Fruit fly (Drosophila melanogaster) whole organism, embryonic: ENCODE results near the gene alpha-Est7.

Experiments
- Atf-2 ChIP-seq: fragments of 200-800 bp; sonication (Bioruptor generic); optimal IDR thresholded peaks from 2 replicates; lab custom pipeline; 2016; ENCODE audit warnings: missing biosample characterization, missing genetic modification characterization
- CG10366 ChIP-seq: fragments of 200-800 bp; sonication (Bioruptor generic); IDR thresholded peaks from 2 replicates; pipeline ENCODE4 v1.3.6; 2022; ENCODE audit warnings: missing biosample characterization, missing genetic modification characterization
- CG11085 ChIP-seq: fragments of 200-800 bp; sonication (Bioruptor generic); IDR thresholded peaks from 2 replicates; pipeline ENCODE4 v1.3.6; 2022; ENCODE audit warnings: missing biosample characterization, missing genetic modification characterization
- CG12391 ChIP-seq: fragments of 200-800 bp; sonication (Bioruptor generic); optimal IDR thresholded peaks from 3 replicates; lab custom pipeline; 2018; ENCODE audit warnings: missing biosample characterization, mild to moderate bottlenecking, missing genetic modification characterization, moderate library complexity
- CG12659 ChIP-seq: fragments of 200-800 bp; sonication (Bioruptor generic); optimal IDR thresholded peaks from 3 replicates; lab custom pipeline; 2017; ENCODE audit warnings: mild to moderate bottlenecking, missing biosample characterization, missing genetic modification reagents, missing genetic modification characterization
- CG13624 ChIP-seq: fragments of 200-800 bp; sonication (Bioruptor generic); optimal IDR thresholded peaks from 2 replicates; lab custom pipeline; 2016; ENCODE audit warnings: missing biosample characterization, missing genetic modification characterization
- CG14667 ChIP-seq: fragments of 200-800 bp; sonication (Bioruptor generic); IDR thresholded peaks from 2 replicates; pipeline ENCODE4 v1.3.6; 2022; ENCODE audit warnings: missing biosample characterization, missing genetic modification characterization
- CG15696 ChIP-seq: fragments of 200-800 bp; sonication (Bioruptor generic); optimal IDR thresholded peaks from 2 replicates; lab custom pipeline; 2019; ENCODE audit warnings: missing biosample characterization, mild to moderate bottlenecking, missing genetic modification characterization, moderate library complexity
- CG16779 ChIP-seq: fragments of 200-800 bp; sonication (Bioruptor generic); IDR thresholded peaks from 2 replicates; pipeline ENCODE4 v1.3.6; 2022; ENCODE audit warnings: missing biosample characterization, missing genetic modification characterization
- CG18764 ChIP-seq: fragments of 200-800 bp; sonication (Bioruptor generic); optimal IDR thresholded peaks from 3 replicates; lab custom pipeline; 2016; ENCODE audit warnings: missing biosample characterization, missing genetic modification characterization
- CG2712 ChIP-seq: fragments of 200-800 bp; optimal IDR thresholded peaks from 3 replicates; lab custom pipeline; 2019; ENCODE audit warnings: missing biosample characterization, mild to moderate bottlenecking, missing genetic modification characterization, moderate library complexity
- CG4282 ChIP-seq: fragments of 200-800 bp; sonication (Bioruptor generic); optimal IDR thresholded peaks from 2 replicates; lab custom pipeline; 2016; ENCODE audit warnings: missing biosample characterization, missing genetic modification characterization
- CG6272 ChIP-seq: fragments of 200-800 bp; sonication (Bioruptor generic); IDR thresholded peaks from 2 replicates; pipeline ENCODE4 v1.3.6; 2022; ENCODE audit warnings: missing biosample characterization, missing genetic modification characterization
- CG6791 ChIP-seq: fragments of 200-800 bp; sonication (Bioruptor generic); IDR thresholded peaks from 3 replicates; pipeline ENCODE4 v1.3.6; 2022; ENCODE audit warnings: missing biosample characterization, missing genetic modification characterization; ENCODE audit not compliant: partially characterized antibody
- CG6854 ChIP-seq: fragments of 200-800 bp; sonication (Bioruptor generic); optimal IDR thresholded peaks from 3 replicates; lab custom pipeline; 2017; ENCODE audit warnings: missing biosample characterization, mild to moderate bottlenecking, missing genetic modification characterization
- CG7963 ChIP-seq: fragments of 200-800 bp; sonication (Bioruptor generic); IDR thresholded peaks from 3 replicates; pipeline ENCODE4 v1.3.6; 2022; ENCODE audit warnings: missing biosample characterization, missing genetic modification characterization; ENCODE audit not compliant: partially characterized antibody
- CG8359 ChIP-seq: fragments of 200-800 bp; sonication (Bioruptor generic); optimal IDR thresholded peaks from 2 replicates; lab custom pipeline; 2017; ENCODE audit warnings: missing biosample characterization, mild to moderate bottlenecking, missing genetic modification characterization, borderline replicate concordance
- CG9817 ChIP-seq: fragments of 200-800 bp; sonication (Bioruptor generic); optimal IDR thresholded peaks from 2 replicates; lab custom pipeline; 2018; ENCODE audit warnings: missing biosample characterization, mild to moderate bottlenecking, missing genetic modification characterization, moderate library complexity
- CrebB ChIP-seq: fragments of 200-800 bp; sonication (Bioruptor generic); optimal IDR thresholded peaks from 3 replicates; lab custom pipeline; 2018; ENCODE audit warnings: missing biosample characterization, mild to moderate bottlenecking, missing genetic modification characterization
- Dip2 ChIP-seq: fragments of 200-800 bp; sonication (Bioruptor generic); IDR thresholded peaks from 2 replicates; pipeline ENCODE4 v1.3.6; 2022; ENCODE audit warnings: missing biosample characterization, missing genetic modification characterization
- Elba2 ChIP-seq: fragments of 200-800 bp; sonication (Bioruptor generic); optimal IDR thresholded peaks from 3 replicates; lab custom pipeline; 2016; ENCODE audit warnings: missing biosample characterization, missing genetic modification characterization
- Hr3 ChIP-seq: fragments of 200-800 bp; sonication (Bioruptor generic); optimal IDR thresholded peaks from 3 replicates; lab custom pipeline; 2016; ENCODE audit warnings: missing biosample characterization, missing genetic modification characterization
- Jarid2 ChIP-seq: fragments of 200-800 bp; sonication (Bioruptor generic); optimal IDR thresholded peaks from 3 replicates; lab custom pipeline; 2017; ENCODE audit warnings: mild to moderate bottlenecking, missing biosample characterization, missing genetic modification reagents, missing genetic modification characterization
- MBD-R2 ChIP-seq: fragments of 200-800 bp; sonication (Bioruptor generic); IDR thresholded peaks from 2 replicates; pipeline ENCODE4 v1.3.6; 2022; ENCODE audit warnings: missing biosample characterization, missing genetic modification characterization
- Mad ChIP-seq: fragments of 200-800 bp; sonication (Bioruptor generic); optimal IDR thresholded peaks from 2 replicates; lab custom pipeline; 2016; ENCODE audit warnings: missing biosample characterization, missing genetic modification characterization
- NC2α ChIP-seq: fragments of 200-800 bp; sonication (Bioruptor generic); optimal IDR thresholded peaks from 2 replicates; lab custom pipeline; 2016; ENCODE audit warnings: missing biosample characterization, missing genetic modification characterization
- Ravus ChIP-seq: fragments of 200-800 bp; sonication (Bioruptor generic); IDR thresholded peaks from 2 replicates; pipeline ENCODE4 v1.3.6; 2022; ENCODE audit warnings: missing biosample characterization, missing genetic modification characterization
- Rx ChIP-seq: fragments of 200-800 bp; sonication (Bioruptor generic); IDR thresholded peaks from 2 replicates; pipeline ENCODE4 v1.3.6; 2022; ENCODE audit warnings: missing biosample characterization, missing genetic modification characterization
- YL-1 ChIP-seq: fragments of 200-800 bp; sonication (Bioruptor generic); optimal IDR thresholded peaks from 3 replicates; lab custom pipeline; 2017; ENCODE audit warnings: missing biosample characterization, mild to moderate bottlenecking, missing genetic modification characterization
- ase ChIP-seq: fragments of 200-800 bp; sonication (Bioruptor generic); IDR thresholded peaks from 3 replicates; pipeline ENCODE4 v1.3.6; 2022; ENCODE audit warnings: missing biosample characterization, missing genetic modification characterization
- az2 ChIP-seq: fragments of 200-800 bp; sonication (Bioruptor generic); optimal IDR thresholded peaks from 3 replicates; lab custom pipeline; 2016; ENCODE audit warnings: missing biosample characterization, missing genetic modification characterization
- btn ChIP-seq: fragments of 200-800 bp; sonication (Bioruptor generic); optimal IDR thresholded peaks from 2 replicates; lab custom pipeline; 2016; ENCODE audit warnings: missing biosample characterization, missing genetic modification characterization
- chn ChIP-seq: fragments of 200-800 bp; sonication (Bioruptor generic); optimal IDR thresholded peaks from 2 replicates; lab custom pipeline; 2016; ENCODE audit warnings: missing biosample characterization, missing genetic modification characterization
- disco-r ChIP-seq: fragments of 200-800 bp; sonication (Bioruptor generic); optimal IDR thresholded peaks from 2 replicates; lab custom pipeline; 2016; ENCODE audit warnings: missing biosample characterization, missing genetic modification characterization
- dm ChIP-seq: fragments of 200-800 bp; sonication (Bioruptor generic); optimal IDR thresholded peaks from 3 replicates; lab custom pipeline; 2016; ENCODE audit warnings: missing biosample characterization, missing genetic modification characterization
- dpn ChIP-seq, 2 experiments: fragments of 200-800 bp; sonication (Bioruptor generic); optimal IDR thresholded peaks; 3 replicates each; lab custom pipeline; 2016; ENCODE audit warnings: missing biosample characterization in 2 of 2, missing genetic modification characterization in 2 of 2
- eve ChIP-seq, 2 experiments: fragments of >200 bp; optimal IDR thresholded peaks; 2 replicates each; lab custom pipeline; 2017; ENCODE audit warnings: missing biosample characterization in 2 of 2, missing genetic modification characterization in 2 of 2
- fd102C ChIP-seq: fragments of 200-800 bp; sonication (Bioruptor generic); optimal IDR thresholded peaks from 2 replicates; lab custom pipeline; 2018; ENCODE audit warnings: missing biosample characterization, mild to moderate bottlenecking, missing genetic modification characterization, moderate library complexity
- gce ChIP-seq: fragments of 200-800 bp; sonication (Bioruptor generic); IDR thresholded peaks from 3 replicates; pipeline ENCODE4 v1.3.6; 2022; ENCODE audit warnings: missing biosample characterization, missing genetic modification characterization
- gem ChIP-seq: fragments of 200-800 bp; sonication (Bioruptor generic); optimal IDR thresholded peaks from 2 replicates; lab custom pipeline; 2019; ENCODE audit warnings: missing biosample characterization, mild to moderate bottlenecking, missing genetic modification characterization, moderate library complexity
- kay ChIP-seq: fragments of 200-800 bp; sonication (Bioruptor generic); optimal IDR thresholded peaks from 2 replicates; lab custom pipeline; 2016; ENCODE audit warnings: missing biosample characterization, missing genetic modification characterization
- lab ChIP-seq: fragments of 200-800 bp; sonication (Bioruptor generic); optimal IDR thresholded peaks from 3 replicates; lab custom pipeline; 2017; ENCODE audit warnings: missing biosample characterization, missing genetic modification characterization, mild to moderate bottlenecking, moderate library complexity, missing genetic modification reagents
- luna ChIP-seq: fragments of 200-800 bp; sonication (Bioruptor generic); optimal IDR thresholded peaks from 2 replicates; lab custom pipeline; 2016; ENCODE audit warnings: missing biosample characterization, missing genetic modification characterization
- ro ChIP-seq: fragments of 200-800 bp; sonication (Bioruptor generic); IDR thresholded peaks from 2 replicates; pipeline ENCODE4 v1.3.6; 2022; ENCODE audit warnings: missing biosample characterization, missing genetic modification characterization
- sens ChIP-seq: fragments of 200-800 bp; sonication (Bioruptor generic); peaks from one replicate; lab custom pipeline; 2016; ENCODE audit warnings: missing biosample characterization, missing genetic modification characterization
- shn ChIP-seq: fragments of 200-800 bp; sonication (Bioruptor generic); optimal IDR thresholded peaks from 3 replicates; lab custom pipeline; 2016; ENCODE audit warnings: missing biosample characterization, missing genetic modification characterization
- sna ChIP-seq: fragments of 200-800 bp; sonication (Bioruptor generic); IDR thresholded peaks from 2 replicates; pipeline ENCODE4 v1.3.6; 2022; ENCODE audit warnings: missing biosample characterization, missing genetic modification characterization; ENCODE audit not compliant: partially characterized antibody
- trem ChIP-seq: fragments of 200-800 bp; optimal IDR thresholded peaks from 3 replicates; lab custom pipeline; 2019; ENCODE audit warnings: missing biosample characterization, mild to moderate bottlenecking, missing genetic modification characterization, moderate library complexity
- ttk ChIP-seq: fragments of 200-800 bp; sonication (Bioruptor generic); IDR thresholded peaks from 2 replicates; pipeline ENCODE4 v2.1.2; 2022; ENCODE audit warnings: missing biosample characterization, missing genetic modification characterization
- tx ChIP-seq: fragments of 200-800 bp; sonication (Bioruptor generic); optimal IDR thresholded peaks from 2 replicates; lab custom pipeline; 2016; ENCODE audit warnings: missing biosample characterization, missing genetic modification characterization
- wdn ChIP-seq: fragments of 200-800 bp; sonication (Bioruptor generic); IDR thresholded peaks from 2 replicates; pipeline ENCODE4 v1.3.6; 2022; ENCODE audit warnings: missing biosample characterization, missing genetic modification characterization
- zen2 ChIP-seq: fragments of 200-800 bp; sonication (Bioruptor generic); IDR thresholded peaks from 3 replicates; pipeline ENCODE4 v1.3.6; 2022; ENCODE audit warnings: missing biosample characterization, missing genetic modification characterization; ENCODE audit not compliant: partially characterized antibody

alpha-Est7 gene

dm6 chr3R:7515599-7516069 lies 7.9 kb downstream of the alpha-Est7 start, which contains the start of gene alpha-Est8:
Gene alpha-Est8 (minus strand): TSS chr3R:7515670.
- TF ChIP-seq dm (GFP tag; lab: Kevin White, UChicago), result no peak
- no peak for TF ChIP-seq trem (tag; lab: Kevin White, UChicago)
- TF ChIP-seq Hr3 (GFP tag; lab: Kevin White, UChicago), result no peak
- no peak for TF ChIP-seq CG6791 (GFP tag; lab: Robert Waterston, UW)
- no peak for TF ChIP-seq CG13624 (GFP tag; lab: Kevin White, UChicago)
- peak; percentile 2 for TF ChIP-seq CG6854 (GFP tag; lab: Kevin White, UChicago)
- TF ChIP-seq CG8359 (GFP tag; lab: Kevin White, UChicago), result no peak
- TF ChIP-seq chn, result no peak
- no peak for TF ChIP-seq kay (GFP tag; lab: Kevin White, UChicago)
- no peak for TF ChIP-seq fd102C (GFP tag; lab: Kevin White, UChicago)
- TF ChIP-seq gem (tag; lab: Kevin White, UChicago), result peak; percentile 20
- no peak for TF ChIP-seq CG4282 (GFP tag; lab: Kevin White, UChicago)
- TF ChIP-seq sens (GFP tag; lab: Kevin White, UChicago), result peak; percentile 41
- TF ChIP-seq CG14667 (GFP tag; lab: Robert Waterston, UW), result no peak
- TF ChIP-seq Rx (GFP tag; lab: Robert Waterston, UW), result no peak
- no peak for TF ChIP-seq NC2α (GFP tag; lab: Kevin White, UChicago)
- TF ChIP-seq gce (GFP tag; lab: Robert Waterston, UW), result no peak
- no peak for TF ChIP-seq Elba2 (GFP tag; lab: Kevin White, UChicago)
- no peak for TF ChIP-seq CG11085 (GFP tag; lab: Robert Waterston, UW)
- TF ChIP-seq wdn, result no peak
- TF ChIP-seq az2 (GFP tag; lab: Kevin White, UChicago), result no peak
- no peak for TF ChIP-seq ase (GFP tag; lab: Robert Waterston, UW)
- no peak for TF ChIP-seq CG2712 (tag; lab: Kevin White, UChicago)
- 0 out of 2 replicates have a peak, but pooled peaks have one; percentile 22 for TF ChIP-seq sna
- TF ChIP-seq luna, result no peak
- TF ChIP-seq dpn (GFP tag; optimal IDR thresholded peaks at IDR 0.05; lab: Kevin White, UChicago), result no peak
- no peak for TF ChIP-seq CG18764 (GFP tag; lab: Kevin White, UChicago)
- TF ChIP-seq CG10366 (GFP tag; lab: Robert Waterston, UW), result no peak
- peak; percentile 52 for TF ChIP-seq lab (GFP tag; lab: Kevin White, UChicago)
- no peak for TF ChIP-seq ttk
- TF ChIP-seq Dip2 (GFP tag; lab: Robert Waterston, UW), result no peak
- no peak for TF ChIP-seq tx (GFP tag; lab: Kevin White, UChicago)
- no peak for TF ChIP-seq eve (GFP tag; optimal IDR thresholded peaks at IDR 0.05; lab: Kevin White, UChicago)
- no peak for TF ChIP-seq CG6272 (GFP tag; lab: Robert Waterston, UW)
- TF ChIP-seq CG7963 (GFP tag; lab: Robert Waterston, UW), result no peak
- TF ChIP-seq CG12659 (GFP tag; lab: Kevin White, UChicago), result no peak
- TF ChIP-seq Atf-2 (GFP tag; lab: Kevin White, UChicago), result no peak
- peak; percentile 54 for TF ChIP-seq Jarid2 (GFP tag; lab: Kevin White, UChicago)
- TF ChIP-seq ro, result no peak
- no peak for TF ChIP-seq btn (GFP tag; lab: Kevin White, UChicago)
- no peak for TF ChIP-seq shn
- no peak for TF ChIP-seq Ravus
- no peak for TF ChIP-seq disco-r (GFP tag; lab: Kevin White, UChicago)
- TF ChIP-seq YL-1 (GFP tag; lab: Kevin White, UChicago), result no peak
- TF ChIP-seq CrebB (tag; lab: Kevin White, UChicago), result no peak
- TF ChIP-seq zen2 (GFP tag; lab: Robert Waterston, UW), result no peak
- TF ChIP-seq Mad (GFP tag; lab: Kevin White, UChicago), result no peak
- TF ChIP-seq CG15696 (tag; lab: Kevin White, UChicago), result no peak
- TF ChIP-seq MBD-R2 (GFP tag; lab: Robert Waterston, UW), result 0 out of 2 replicates have a peak, but pooled peaks have one; percentile 23
- no peak for TF ChIP-seq CG12391 (tag; lab: Kevin White, UChicago)
- no peak for TF ChIP-seq CG16779 (GFP tag; lab: Robert Waterston, UW)
- TF ChIP-seq CG9817 (tag; lab: Kevin White, UChicago), result no peak
